Worm (Caenorhabditis elegans) whole organism, L4 larva: ENCODE measurements around the gene Y46E12A.2.

Source experiments
- F49E8.2 ChIP-seq: sonication (generic microtip); optimal IDR thresholded peaks from 2 replicates; lab custom pipeline; 2016; ENCODE audit warnings: missing compliant biosample characterization, mild to moderate bottlenecking, missing genetic modification characterization, borderline replicate concordance
- ZK546.5 ChIP-seq, 2 experiments: sonication (generic microtip); optimal IDR thresholded peaks; 2 replicates each; lab custom pipeline; 2017; ENCODE audit warnings: missing biosample characterization in 2 of 2, missing genetic modification characterization in 2 of 2
- ceh-44 ChIP-seq: fragments of 200-800 bp; sonication (Bioruptor generic); IDR thresholded peaks from 2 replicates; pipeline ENCODE4 v1.3.6; 2022; ENCODE audit warnings: missing genetic modification reagents, missing genetic modification characterization, missing compliant biosample characterization
- ceh-82 ChIP-seq: sonication (generic microtip); optimal IDR thresholded peaks from 2 replicates; lab custom pipeline; 2017; ENCODE audit warnings: missing biosample characterization, missing genetic modification characterization
- ces-1 ChIP-seq: fragments of 150-350 bp; sonication (generic microtip); optimal IDR thresholded peaks from 4 replicates; lab custom pipeline; 2014; ENCODE audit warnings: missing biosample characterization, missing genetic modification reagents, missing genetic modification characterization
- hmg-1.1 ChIP-seq: fragments of 200-800 bp; sonication (Bioruptor generic); IDR thresholded peaks from 2 replicates; pipeline ENCODE4 v1.3.6; 2022; ENCODE audit warnings: missing genetic modification reagents, missing genetic modification characterization, missing compliant biosample characterization
- nhr-11 ChIP-seq: fragments of 150-350 bp; optimal IDR thresholded peaks from 2 replicates; lab custom pipeline; 2014; ENCODE audit warnings: missing biosample characterization, missing genetic modification characterization
- nhr-237 ChIP-seq: sonication (generic microtip); optimal IDR thresholded peaks from 2 replicates; lab custom pipeline; 2017; ENCODE audit warnings: missing biosample characterization, missing genetic modification characterization
- pha-4 ChIP-seq, 2 experiments: fragments of 150-350 bp in 1 of 2; fragments of 200-800 bp in 1 of 2; sonication (Bioruptor generic) in 1 of 2; IDR thresholded peaks in 1 of 2; optimal IDR thresholded peaks in 1 of 2; 2 replicates each; pipeline versions ENCODE4 v1.3.6 to Lab custom; 2014 to 2022; ENCODE audit warnings: missing genetic modification characterization in 2 of 2, missing genetic modification reagents in 2 of 2, missing biosample characterization in 1 of 2, missing compliant biosample characterization in 1 of 2
- skn-1 ChIP-seq: fragments of 150-350 bp; optimal IDR thresholded peaks from 2 replicates; lab custom pipeline; 2014; ENCODE audit warnings: missing biosample characterization, missing genetic modification characterization

ce11 chrIII:1777468-1777867 is 18.7 kb downstream of the Y46E12A.2 start, which contains the start of gene Y39A3CL.3:
- no peak for TF ChIP-seq F49E8.2 (tag; lab: Kevin White, UChicago)
- TF ChIP-seq hmg-1.1 (GFP tag; lab: Robert Waterston, UW): no peak
- TF ChIP-seq ZK546.5 (tag; optimal IDR thresholded peaks at IDR 0.05; lab: Kevin White, UChicago): no peak
- TF ChIP-seq nhr-11 (tag; lab: Kevin White, UChicago): no peak
- TF ChIP-seq ces-1: no peak
- TF ChIP-seq skn-1 (tag; lab: Kevin White, UChicago): no peak
- no peak for TF ChIP-seq pha-4 (GFP tag; IDR thresholded peaks at IDR 0.05; lab: Robert Waterston, UW)
- no peak for TF ChIP-seq pha-4 (tag; optimal IDR thresholded peaks at IDR 0.05; lab: Kevin White, UChicago)
- no peak for TF ChIP-seq nhr-237 (tag; lab: Kevin White, UChicago)
- TF ChIP-seq ceh-44 (GFP tag; lab: Robert Waterston, UW): no peak
- no peak for TF ChIP-seq ceh-82
